Worm (Caenorhabditis elegans) whole organism, mixed stage, embryonic: ENCODE measurements around the gene swt-2.

Experiments used
- lin-13 ChIP-seq: fragments of 150-350 bp; optimal IDR thresholded peaks from 2 replicates; lab custom pipeline; 2014; ENCODE audit warnings: missing biosample characterization, missing genetic modification characterization
- lsy-2 ChIP-seq: fragments of 150-350 bp; optimal IDR thresholded peaks from 2 replicates; lab custom pipeline; 2014; ENCODE audit warnings: missing biosample characterization, missing genetic modification characterization
- nhr-76 ChIP-seq: sonication (generic microtip); optimal IDR thresholded peaks from 2 replicates; lab custom pipeline; 2017; ENCODE audit warnings: missing biosample characterization, missing genetic modification characterization
- pha-4 ChIP-seq: fragments of 150-350 bp; optimal IDR thresholded peaks from 2 replicates; lab custom pipeline; 2018; ENCODE audit warnings: missing biosample characterization, missing genetic modification reagents, missing genetic modification characterization
- sptf-1 ChIP-seq: sonication (generic microtip); optimal IDR thresholded peaks from 2 replicates; lab custom pipeline; 2017; ENCODE audit warnings: mild to moderate bottlenecking, missing genetic modification characterization, moderate library complexity, missing compliant biosample characterization
- unc-39 ChIP-seq: fragments of 150-350 bp; optimal IDR thresholded peaks from 2 replicates; lab custom pipeline; 2014; ENCODE audit warnings: missing biosample characterization, missing genetic modification characterization

ce11 chrV:7562947-7563346, 33.0 kb downstream of the swt-2 start, which contains the start of gene F19F10.1:
- TF ChIP-seq sptf-1 (no peak), lin-13 (no peak), nhr-76 (no peak), unc-39 (no peak), lsy-2 (tag; lab: Kevin White, UChicago) (no peak), pha-4 (no peak)
